Fruit fly (Drosophila melanogaster): ENCODE measurements around the gene slo.

The slo gene

DNA sequence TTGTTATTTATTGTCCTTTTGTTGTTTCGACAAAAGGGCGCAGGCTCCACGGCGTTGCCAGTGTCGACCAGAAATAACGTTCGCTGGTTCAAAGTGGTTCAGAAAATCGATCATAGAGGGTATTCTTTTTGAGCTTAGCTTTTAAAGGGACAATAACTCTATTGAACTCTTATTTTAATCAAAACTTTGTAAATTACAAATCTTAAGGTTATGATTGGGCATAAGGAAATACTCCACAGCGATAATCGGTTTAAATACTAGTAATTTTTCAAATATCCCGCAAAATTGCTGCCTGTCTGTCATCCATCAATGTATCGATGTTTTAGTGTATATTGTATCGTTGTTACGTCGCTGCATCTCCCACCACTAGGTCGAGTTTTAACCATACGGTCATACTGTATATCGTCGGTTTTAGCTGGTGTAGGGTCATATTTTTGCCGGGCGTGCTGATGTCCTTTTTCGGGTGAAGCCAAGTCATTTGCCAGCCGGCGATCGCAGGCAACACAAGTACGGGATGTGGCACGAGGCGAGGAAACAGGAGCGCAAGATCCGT is 7.4 kb upstream of the slo start, which contains the start of the genes CG31125 and CG6695 (continued):
- TF ChIP-seq jumu (GFP tag; optimal IDR thresholded peaks at IDR 0.05) = peak; percentile 53
- TF ChIP-seq CG9797 (GFP tag; optimal IDR thresholded peaks at IDR 0.05) = peak; percentile 93
- TF ChIP-seq Sry-δ (GFP tag; optimal IDR thresholded peaks at IDR 0.05) = peak; percentile 98
- TF ChIP-seq crol (GFP tag; IDR thresholded peaks at IDR 0.05) = no peak
- no peak for TF ChIP-seq sima (GFP tag; optimal IDR thresholded peaks at IDR 0.05)
- TF ChIP-seq CG4424 (GFP tag; optimal IDR thresholded peaks at IDR 0.05) = peak; percentile 24
- TF ChIP-seq lov (optimal IDR thresholded peaks at IDR 0.05) = no peak
- TF ChIP-seq lov (GFP tag; IDR thresholded peaks at IDR 0.05) = no peak
- TF ChIP-seq CG3065 (GFP tag; optimal IDR thresholded peaks at IDR 0.05) = no peak
- no peak for TF ChIP-seq fd102C (GFP tag; optimal IDR thresholded peaks at IDR 0.05)
- no peak for TF ChIP-seq CG7372 (GFP tag; IDR thresholded peaks at IDR 0.05)
- no peak for TF ChIP-seq bowl (GFP tag; IDR thresholded peaks at IDR 0.05)
- no peak for TF ChIP-seq CkIIα-i1 (GFP tag; IDR thresholded peaks at IDR 0.05)
- TF ChIP-seq dm (GFP tag; optimal IDR thresholded peaks at IDR 0.05) = peak; percentile 68
- TF ChIP-seq her (GFP tag; optimal IDR thresholded peaks at IDR 0.05) = peak; percentile 53

dm6 chr3R:24659173-24659846 is 3.0 kb upstream of the slo start, which contains the start of gene CG31126:
Gene CG31126, plus strand, starts transcription at chr3R:24659621.
- TF ChIP-seq bbx (GFP tag; IDR thresholded peaks at IDR 0.05; ENCODE audit: partially characterized antibody) = peak; percentile 62; the same call in 1 of the 2 replicates
- TF ChIP-seq CG8388 (GFP tag; optimal IDR thresholded peaks at IDR 0.05) = peak; percentile 92
- TF ChIP-seq crp (GFP tag; optimal IDR thresholded peaks at IDR 0.05) = peak; percentile 68 to 94
- peak; percentile 66 for TF ChIP-seq MESR4 (GFP tag; optimal IDR thresholded peaks at IDR 0.05)
- peak; percentile 65 for TF ChIP-seq hbn (GFP tag; IDR thresholded peaks at IDR 0.05; ENCODE audit: partially characterized antibody)
- TF ChIP-seq Nf-YA (GFP tag; IDR thresholded peaks at IDR 0.05) = no peak
- no peak for TF ChIP-seq scrt (GFP tag; optimal IDR thresholded peaks at IDR 0.05)
- TF ChIP-seq vvl (GFP tag; IDR thresholded peaks at IDR 0.05) = 0 out of 2 replicates have a peak, but pooled peaks have one; percentile 37
- no peak for TF ChIP-seq CG17612 (GFP tag; IDR thresholded peaks at IDR 0.05)
- TF ChIP-seq amos (GFP tag; IDR thresholded peaks at IDR 0.05; ENCODE audit: partially characterized antibody) = peak; percentile 59; the same call in 1 of the 2 replicates
- peak; percentile 33; the same call in 1 of the 3 replicates for TF ChIP-seq CG6791 (GFP tag; IDR thresholded peaks at IDR 0.05; ENCODE audit: partially characterized antibody)
- TF ChIP-seq Hmr (GFP tag; optimal IDR thresholded peaks at IDR 0.05) = no peak
- no peak for TF ChIP-seq Bteb2 (GFP tag; optimal IDR thresholded peaks at IDR 0.05)
- TF ChIP-seq CG9817 (tag; optimal IDR thresholded peaks at IDR 0.05) = no peak
- no peak for TF ChIP-seq CG3163 (GFP tag; optimal IDR thresholded peaks at IDR 0.05)
- TF ChIP-seq zen2 (GFP tag; IDR thresholded peaks at IDR 0.05; ENCODE audit: partially characterized antibody) = peak; percentile 23; the same call in 1 of the 3 replicates
- TF ChIP-seq CG5953 (GFP tag; IDR thresholded peaks at IDR 0.05) = no peak
- no peak for TF ChIP-seq z (GFP tag; IDR thresholded peaks at IDR 0.05)
- TF ChIP-seq MBD-R2 (GFP tag; IDR thresholded peaks at IDR 0.05) = peak; percentile 95
- peak; percentile 50; the same call in 1 of the 2 replicates for TF ChIP-seq nerfin-2 (GFP tag; IDR thresholded peaks at IDR 0.05; ENCODE audit: partially characterized antibody)
- 0 out of 3 replicates have a peak, but pooled peaks have one; percentile 9 for TF ChIP-seq knrl (GFP tag; IDR thresholded peaks at IDR 0.05; ENCODE audit: partially characterized antibody)
- no peak for TF ChIP-seq Drgx (GFP tag; IDR thresholded peaks at IDR 0.05)
- no peak for TF ChIP-seq Elba2 (GFP tag; optimal IDR thresholded peaks at IDR 0.05)
- peak; percentile 31 for TF ChIP-seq trem (tag; optimal IDR thresholded peaks at IDR 0.05)
- TF ChIP-seq CG7745 (tag; optimal IDR thresholded peaks at IDR 0.05) = no peak
- no peak for TF ChIP-seq tna (GFP tag; IDR thresholded peaks at IDR 0.05; ENCODE audit: partially characterized antibody)
- peak; percentile 59; the same call in 2 of the 3 replicates for TF ChIP-seq CG16813 (GFP tag; IDR thresholded peaks at IDR 0.05; ENCODE audit: partially characterized antibody)
- TF ChIP-seq CG3838 (GFP tag; optimal IDR thresholded peaks at IDR 0.05) = no peak
- TF ChIP-seq E2f2 (GFP tag; IDR thresholded peaks at IDR 0.05) = peak; percentile 42
- no peak for TF ChIP-seq lbe (GFP tag; optimal IDR thresholded peaks at IDR 0.05)
- no peak for TF ChIP-seq unpg (GFP tag; optimal IDR thresholded peaks at IDR 0.05)
- no peak for TF ChIP-seq CG2120 (GFP tag; optimal IDR thresholded peaks at IDR 0.05)
- no peak for TF ChIP-seq E2f1 (GFP tag; IDR thresholded peaks at IDR 0.05)
